Fruit fly (Drosophila melanogaster) whole organism, embryonic: ENCODE data around the gene CG44362.

Source experiments
- ATbp ChIP-seq: fragments of 200-800 bp; sonication (Bioruptor generic); optimal IDR thresholded peaks from 2 replicates; lab custom pipeline; 2017; ENCODE audit warnings: missing biosample characterization, mild to moderate bottlenecking, missing genetic modification characterization, missing genetic modification reagents
- Ada2b ChIP-seq: fragments of 200-800 bp; sonication (Bioruptor generic); IDR thresholded peaks from 2 replicates; pipeline ENCODE4 v1.3.6; 2022; ENCODE audit warnings: missing biosample characterization, missing genetic modification characterization
- Asciz ChIP-seq: fragments of 200-800 bp; sonication (Bioruptor generic); optimal IDR thresholded peaks from 2 replicates; lab custom pipeline; 2017; ENCODE audit warnings: missing biosample characterization, mild to moderate bottlenecking, missing genetic modification characterization, missing genetic modification reagents
- Atf6 ChIP-seq: fragments of 200-800 bp; sonication (Bioruptor generic); IDR thresholded peaks from 2 replicates; pipeline ENCODE4 v1.3.6; 2022; ENCODE audit warnings: missing biosample characterization, missing genetic modification characterization
- BtbVII ChIP-seq: fragments of 200-800 bp; sonication (Bioruptor generic); optimal IDR thresholded peaks from 3 replicates; lab custom pipeline; 2017; ENCODE audit warnings: missing biosample characterization, mild to moderate bottlenecking, missing genetic modification characterization
- C15 ChIP-seq: fragments of 200-800 bp; sonication (Bioruptor generic); IDR thresholded peaks from 3 replicates; pipeline ENCODE4 v1.3.6; 2022; ENCODE audit warnings: missing biosample characterization, missing genetic modification characterization
- CG10366 ChIP-seq: fragments of 200-800 bp; sonication (Bioruptor generic); IDR thresholded peaks from 2 replicates; pipeline ENCODE4 v1.3.6; 2022; ENCODE audit warnings: missing biosample characterization, missing genetic modification characterization
- CG10462 ChIP-seq: fragments of 200-800 bp; sonication (Bioruptor generic); optimal IDR thresholded peaks from 2 replicates; lab custom pipeline; 2016; ENCODE audit warnings: missing biosample characterization, missing genetic modification characterization
- CG10543 ChIP-seq: fragments of 200-800 bp; sonication (Bioruptor generic); optimal IDR thresholded peaks from 3 replicates; lab custom pipeline; 2017; ENCODE audit warnings: missing biosample characterization, mild to moderate bottlenecking, missing genetic modification characterization, moderate library complexity
- CG12155 ChIP-seq: fragments of 200-800 bp; sonication (Bioruptor generic); optimal IDR thresholded peaks from 3 replicates; lab custom pipeline; 2016; ENCODE audit warnings: missing biosample characterization, missing genetic modification characterization
- CG17186 ChIP-seq: fragments of 200-800 bp; sonication (Bioruptor generic); optimal IDR thresholded peaks from 3 replicates; lab custom pipeline; 2017; ENCODE audit warnings: missing biosample characterization, missing genetic modification reagents, missing genetic modification characterization
- CG17385 ChIP-seq: fragments of 200-800 bp; sonication (Bioruptor generic); optimal IDR thresholded peaks from 3 replicates; lab custom pipeline; 2018; ENCODE audit warnings: missing biosample characterization, mild to moderate bottlenecking, missing genetic modification characterization
- CG18599 ChIP-seq: fragments of 200-800 bp; sonication (Bioruptor generic); optimal IDR thresholded peaks from 3 replicates; lab custom pipeline; 2017; ENCODE audit warnings: missing biosample characterization, missing genetic modification characterization, mild to moderate bottlenecking, moderate library complexity, missing genetic modification reagents
- CG3281 ChIP-seq: fragments of 200-800 bp; sonication (Bioruptor generic); optimal IDR thresholded peaks from 3 replicates; lab custom pipeline; 2017; ENCODE audit warnings: missing biosample characterization, mild to moderate bottlenecking, missing genetic modification characterization
- CG4707 ChIP-seq: fragments of 200-800 bp; sonication (Bioruptor generic); optimal IDR thresholded peaks from 2 replicates; lab custom pipeline; 2018; ENCODE audit warnings: missing biosample characterization, mild to moderate bottlenecking, missing genetic modification characterization, moderate library complexity
- CG6272 ChIP-seq: fragments of 200-800 bp; sonication (Bioruptor generic); IDR thresholded peaks from 2 replicates; pipeline ENCODE4 v1.3.6; 2022; ENCODE audit warnings: missing biosample characterization, missing genetic modification characterization
- CG8281 ChIP-seq: fragments of 200-800 bp; sonication (Bioruptor generic); optimal IDR thresholded peaks from 2 replicates; lab custom pipeline; 2018; ENCODE audit warnings: missing biosample characterization, mild to moderate bottlenecking, missing genetic modification characterization, moderate library complexity
- CG9727 ChIP-seq: fragments of 200-800 bp; sonication (Bioruptor generic); optimal IDR thresholded peaks from 3 replicates; lab custom pipeline; 2017; ENCODE audit warnings: missing biosample characterization, mild to moderate bottlenecking, missing genetic modification characterization
- CHES-1-like ChIP-seq: fragments of 200-800 bp; sonication (Bioruptor generic); optimal IDR thresholded peaks from 2 replicates; lab custom pipeline; 2016; ENCODE audit warnings: missing biosample characterization, missing genetic modification characterization
- Deaf1 ChIP-seq: fragments of 200-800 bp; optimal IDR thresholded peaks from 3 replicates; lab custom pipeline; 2019; ENCODE audit warnings: missing biosample characterization, mild to moderate bottlenecking, missing genetic modification characterization, moderate library complexity
- Dip3 ChIP-seq: fragments of 200-800 bp; sonication (Bioruptor generic); optimal IDR thresholded peaks from 3 replicates; lab custom pipeline; 2016; ENCODE audit warnings: missing biosample characterization, missing genetic modification characterization
- E2f2 ChIP-seq: fragments of 200-800 bp; sonication (Bioruptor generic); IDR thresholded peaks from 2 replicates; pipeline ENCODE4 v1.3.6; 2022; ENCODE audit warnings: missing biosample characterization, missing genetic modification characterization
- Ets65A ChIP-seq: fragments of 200-800 bp; sonication (Bioruptor generic); peaks from one replicate; lab custom pipeline; 2016; ENCODE audit warnings: missing biosample characterization, missing genetic modification characterization
- Fer3 ChIP-seq: fragments of 200-800 bp; sonication (Bioruptor generic); optimal IDR thresholded peaks from 2 replicates; lab custom pipeline; 2018; ENCODE audit warnings: missing biosample characterization, mild to moderate bottlenecking, missing genetic modification characterization, moderate library complexity
- HLH3B ChIP-seq: fragments of 200-800 bp; sonication (Bioruptor generic); IDR thresholded peaks from 2 replicates; pipeline ENCODE4 v1.3.6; 2022; ENCODE audit warnings: missing biosample characterization, missing genetic modification characterization
- Med ChIP-seq: fragments of 200-800 bp; sonication (Bioruptor generic); peaks from one replicate; lab custom pipeline; 2016; ENCODE audit warnings: missing biosample characterization, missing genetic modification characterization, mild to moderate bottlenecking, inconsistent platforms, moderate library complexity
- Poxn ChIP-seq: fragments of 200-800 bp; sonication (Bioruptor generic); IDR thresholded peaks from 2 replicates; pipeline ENCODE4 v1.3.6; 2022; ENCODE audit warnings: missing biosample characterization, missing genetic modification characterization
- Sox102F ChIP-seq: fragments of 200-800 bp; sonication (Bioruptor generic); optimal IDR thresholded peaks from 2 replicates; lab custom pipeline; 2018; ENCODE audit warnings: missing biosample characterization, mild to moderate bottlenecking, missing genetic modification characterization, moderate library complexity
- ac ChIP-seq: fragments of 200-800 bp; sonication (Bioruptor generic); optimal IDR thresholded peaks from 3 replicates; lab custom pipeline; 2017; ENCODE audit warnings: missing biosample characterization, mild to moderate bottlenecking, missing genetic modification characterization
- bsh ChIP-seq, 2 experiments: fragments of 200-800 bp; sonication (Bioruptor generic); optimal IDR thresholded peaks; 2 replicates each; lab custom pipeline; 2017 to 2018; ENCODE audit warnings: mild to moderate bottlenecking in 2 of 2, missing biosample characterization in 2 of 2, missing genetic modification characterization in 2 of 2, moderate library complexity in 1 of 2
- caup ChIP-seq: fragments of 200-800 bp; sonication (Bioruptor generic); optimal IDR thresholded peaks from 3 replicates; lab custom pipeline; 2017; ENCODE audit warnings: missing biosample characterization, mild to moderate bottlenecking, missing genetic modification characterization, moderate library complexity; ENCODE audit not compliant: severe bottlenecking
- cg ChIP-seq: fragments of 200-800 bp; sonication (Bioruptor generic); optimal IDR thresholded peaks from 3 replicates; lab custom pipeline; 2019; ENCODE audit warnings: missing biosample characterization, mild to moderate bottlenecking, missing genetic modification characterization, moderate library complexity
- dm ChIP-seq: fragments of 200-800 bp; sonication (Bioruptor generic); optimal IDR thresholded peaks from 3 replicates; lab custom pipeline; 2016; ENCODE audit warnings: missing biosample characterization, missing genetic modification characterization
- dmrt11E ChIP-seq: fragments of 200-800 bp; sonication (Bioruptor generic); optimal IDR thresholded peaks from 3 replicates; lab custom pipeline; 2018; ENCODE audit warnings: missing biosample characterization, mild to moderate bottlenecking, missing genetic modification characterization, moderate library complexity
- dysf ChIP-seq: fragments of 200-800 bp; sonication (Bioruptor generic); IDR thresholded peaks from 3 replicates; pipeline ENCODE4 v1.3.6; 2022; ENCODE audit warnings: missing biosample characterization, missing genetic modification characterization
- emc ChIP-seq: fragments of 200-800 bp; sonication (Bioruptor generic); optimal IDR thresholded peaks from 2 replicates; lab custom pipeline; 2016; ENCODE audit warnings: missing biosample characterization, missing genetic modification characterization
- fd96Cb ChIP-seq: fragments of 200-800 bp; sonication (Bioruptor generic); optimal IDR thresholded peaks from 2 replicates; lab custom pipeline; 2018; ENCODE audit warnings: missing biosample characterization, mild to moderate bottlenecking, missing genetic modification characterization, moderate library complexity
- nerfin-1 ChIP-seq: fragments of 200-800 bp; sonication (Bioruptor generic); optimal IDR thresholded peaks from 3 replicates; lab custom pipeline; 2019; ENCODE audit warnings: missing biosample characterization, mild to moderate bottlenecking, missing genetic modification characterization, moderate library complexity
- nerfin-2 ChIP-seq: fragments of 200-800 bp; sonication (Bioruptor generic); IDR thresholded peaks from 2 replicates; pipeline ENCODE4 v1.3.6; 2022; ENCODE audit warnings: missing biosample characterization, missing genetic modification characterization; ENCODE audit not compliant: partially characterized antibody
- odd ChIP-seq: fragments of 200-800 bp; sonication (Bioruptor generic); optimal IDR thresholded peaks from 2 replicates; lab custom pipeline; 2017; ENCODE audit warnings: missing biosample characterization, mild to moderate bottlenecking, missing genetic modification characterization
- sc ChIP-seq, 3 experiments: fragments of >200 bp in 2 of 3; fragments of 200-800 bp in 1 of 3; sonication (Bioruptor generic) in 1 of 3; optimal IDR thresholded peaks; 2 replicates in 2 of 3; 3 replicates in 1 of 3; lab custom pipeline; 2017; ENCODE audit warnings: mild to moderate bottlenecking in 1 of 3, missing biosample characterization in 1 of 3, missing genetic modification characterization in 1 of 3, missing genetic modification reagents in 1 of 3
- sna ChIP-seq: fragments of 200-800 bp; sonication (Bioruptor generic); IDR thresholded peaks from 2 replicates; pipeline ENCODE4 v1.3.6; 2022; ENCODE audit warnings: missing biosample characterization, missing genetic modification characterization; ENCODE audit not compliant: partially characterized antibody
- so ChIP-seq: fragments of 200-800 bp; sonication (Bioruptor generic); IDR thresholded peaks from 3 replicates; pipeline ENCODE4 v1.3.6; 2022; ENCODE audit warnings: missing biosample characterization, missing genetic modification characterization
- trh ChIP-seq: fragments of 200-800 bp; sonication (Bioruptor generic); optimal IDR thresholded peaks from 2 replicates; lab custom pipeline; 2016; ENCODE audit warnings: missing biosample characterization, missing genetic modification characterization
- yki ChIP-seq: fragments of >200 bp; optimal IDR thresholded peaks from 3 replicates; lab custom pipeline; 2018
- zfh1 ChIP-seq: fragments of 200-800 bp; sonication (Bioruptor generic); IDR thresholded peaks from 3 replicates; pipeline ENCODE4 v1.3.6; 2022; ENCODE audit warnings: missing biosample characterization, missing genetic modification characterization

The CG44362 gene

dm6 chr3L:11354298-11354757, 43.0 kb upstream of the CG44362 start (continued):
- TF ChIP-seq CG10462 (GFP tag; lab: Kevin White, UChicago), result peak; percentile 74
- no peak for TF ChIP-seq CG12155
- peak; percentile 39; the same call in 1 of the 3 replicates for TF ChIP-seq dysf (GFP tag; lab: Robert Waterston, UW)
- TF ChIP-seq CG10366, result peak; percentile 13; the same call in 1 of the 2 replicates
- peak; percentile 72 for TF ChIP-seq CG4707
- peak; percentile 72 for TF ChIP-seq Atf6 (GFP tag; lab: Robert Waterston, UW)
- no peak for TF ChIP-seq Poxn (GFP tag; lab: Robert Waterston, UW)
- peak; percentile 15 for TF ChIP-seq Dip3
- TF ChIP-seq Ada2b, result 0 out of 2 replicates have a peak, but pooled peaks have one; percentile 6
- TF ChIP-seq Fer3 (tag; lab: Kevin White, UChicago), result peak; percentile 69
- TF ChIP-seq nerfin-1 (tag; lab: Kevin White, UChicago), result peak; percentile 71

- TF ChIP-seq yki (lab: Kevin White, UChicago) (no peak), CG9727 (GFP tag; lab: Kevin White, UChicago) (peak; percentile 13), emc (GFP tag; lab: Kevin White, UChicago) (no peak), Med (GFP tag; lab: Kevin White, UChicago) (peak; percentile 65), Deaf1 (tag; lab: Kevin White, UChicago) (peak; percentile 44), CG6272 (GFP tag; lab: Robert Waterston, UW) (0 out of 2 replicates have a peak, but pooled peaks have one; percentile 22), odd (GFP tag; lab: Kevin White, UChicago) (no peak), E2f2 (0 out of 2 replicates have a peak, but pooled peaks have one; percentile 14), dm (no peak), so (0 out of 3 replicates have a peak, but pooled peaks have one; percentile 12), Sox102F (GFP tag; lab: Kevin White, UChicago) (peak; percentile 7), dysf (GFP tag; lab: Robert Waterston, UW) (0 out of 3 replicates have a peak, but pooled peaks have one; percentile 5), CG10543 (GFP tag; lab: Kevin White, UChicago) (peak; percentile 15), CG3281 (peak; percentile 12), ATbp (GFP tag; lab: Kevin White, UChicago) (peak; percentile 24), caup (GFP tag; lab: Kevin White, UChicago) (no peak), CHES-1-like (GFP tag; lab: Kevin White, UChicago) (no peak), CG18599 (GFP tag; lab: Kevin White, UChicago) (peak; percentile 41), CG8281 (tag; lab: Kevin White, UChicago) (peak; percentile 6), C15 (GFP tag; lab: Robert Waterston, UW) (no peak), CG17385 (no peak), dmrt11E (tag; lab: Kevin White, UChicago) (peak; percentile 38), Ets65A (GFP tag; lab: Kevin White, UChicago) (peak; percentile 45), zfh1 (peak; percentile 26; the same call in 1 of the 3 replicates), Asciz (GFP tag; lab: Kevin White, UChicago) (peak; percentile 4), cg (GFP tag; lab: Kevin White, UChicago) (no peak), HLH3B (GFP tag; lab: Robert Waterston, UW) (peak; percentile 33; the same call in 1 of the 2 replicates), nerfin-2 (no peak), fd96Cb (tag; lab: Kevin White, UChicago) (no peak), sc (optimal IDR thresholded peaks at IDR 0.05; lab: Kevin White, UChicago) (no peak), sc (GFP tag; optimal IDR thresholded peaks at IDR 0.05; lab: Kevin White, UChicago) (no peak), CG17186 (peak; percentile 10), BtbVII (GFP tag; lab: Kevin White, UChicago) (peak; percentile 3), sna (no peak), trh (GFP tag; lab: Kevin White, UChicago) (no peak), bsh (GFP tag; optimal IDR thresholded peaks at IDR 0.05; lab: Kevin White, UChicago) (peak in 1 of 2 experiments; percentile 37), ac (GFP tag; lab: Kevin White, UChicago) (peak; percentile 29)
Observed at dm6 chr3L:11355429-11356327, 41.7 kb upstream of the CG44362 start.
